Fruit fly (Drosophila melanogaster): ENCODE data around the gene Mtr4.
A peak's percentile ranks its signal among the peaks of the same experiment; 100 is the strongest.

Gene Mtr4

DNA sequence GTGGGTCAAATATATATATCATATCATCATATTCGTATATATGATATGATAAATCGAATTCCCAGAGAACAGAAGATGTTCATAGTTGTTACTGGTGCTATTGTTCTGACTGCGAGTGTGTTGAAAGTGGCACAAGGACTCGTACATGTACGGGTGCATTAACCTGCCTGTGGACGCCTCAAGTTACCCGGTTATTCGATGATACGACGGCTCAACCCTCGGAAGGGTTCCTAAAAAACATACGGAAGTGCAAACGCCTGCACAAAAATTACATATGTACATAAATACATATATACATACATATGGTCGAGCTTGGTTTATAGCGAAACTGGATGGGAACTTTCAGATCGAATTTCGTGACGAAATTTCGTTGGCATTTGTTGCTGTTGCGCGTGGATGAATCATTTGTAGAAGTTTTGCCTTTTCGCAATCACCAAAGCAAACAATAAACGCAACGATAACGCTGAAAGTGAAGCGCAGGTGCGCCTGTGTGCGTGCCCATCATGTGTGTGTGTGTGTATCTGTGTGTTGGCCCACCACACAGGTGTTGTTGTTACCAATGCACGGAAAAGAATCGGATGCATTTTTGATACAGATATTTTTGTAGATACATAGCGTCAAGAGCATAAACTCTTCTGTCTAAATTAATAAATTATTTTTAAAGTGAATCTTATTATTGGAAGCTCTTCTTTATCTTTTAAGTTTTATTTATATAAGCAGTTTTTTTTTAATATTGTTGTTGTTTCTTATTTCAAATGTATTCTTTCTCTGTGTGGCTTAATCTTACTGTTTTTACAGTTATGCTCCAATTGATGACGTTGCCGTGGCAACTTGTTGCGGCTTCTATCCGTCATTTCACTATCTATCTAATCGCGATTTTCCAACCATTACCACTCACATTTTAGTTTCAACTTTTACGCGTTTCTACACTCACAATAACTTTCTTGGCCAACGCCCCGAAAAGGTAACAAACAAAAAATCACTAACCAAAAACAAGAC, 9.6 kb downstream of the Mtr4 start (continued):
- TF ChIP-seq nerfin-2 (GFP tag; IDR thresholded peaks at IDR 0.05; ENCODE audit: partially characterized antibody) (no peak), CG6272 (GFP tag; IDR thresholded peaks at IDR 0.05) (peak; percentile 55), CG34224 (GFP tag; IDR thresholded peaks at IDR 0.05; ENCODE audit: partially characterized antibody) (no peak), sima (GFP tag; optimal IDR thresholded peaks at IDR 0.05) (no peak), Optix (GFP tag; IDR thresholded peaks at IDR 0.05) (peak; percentile 45; the same call in 1 of the 3 replicates), chinmo (GFP tag; IDR thresholded peaks at IDR 0.05; ENCODE audit: partially characterized antibody) (0 out of 4 replicates have a peak, but pooled peaks have one; percentile 45), B-H1 (GFP tag; IDR thresholded peaks at IDR 0.05) (peak; percentile 75), CG6683 (GFP tag; optimal IDR thresholded peaks at IDR 0.05) (peak; percentile 41), Hmx (GFP tag; optimal IDR thresholded peaks at IDR 0.05) (no peak), CG4707 (GFP tag; optimal IDR thresholded peaks at IDR 0.05) (peak; percentile 16), prd (optimal IDR thresholded peaks at IDR 0.05) (no peak), prd (GFP tag; IDR thresholded peaks at IDR 0.05) (peak; percentile 85), CG3407 (GFP tag; optimal IDR thresholded peaks at IDR 0.05) (peak; percentile 72), CG12236 (GFP tag; optimal IDR thresholded peaks at IDR 0.05) (peak; percentile 9), tin (GFP tag; optimal IDR thresholded peaks at IDR 0.05) (peak; percentile 55), CG11085 (GFP tag; IDR thresholded peaks at IDR 0.05) (no peak), CG1647 (GFP tag; optimal IDR thresholded peaks at IDR 0.05) (peak; percentile 26), CG10274 (GFP tag; optimal IDR thresholded peaks at IDR 0.05) (no peak), CG7786 (GFP tag; optimal IDR thresholded peaks at IDR 0.05) (peak; percentile 2), Side (GFP tag; optimal IDR thresholded peaks at IDR 0.05) (no peak), pfk (GFP tag; optimal IDR thresholded peaks at IDR 0.05) (no peak), gfzf (GFP tag; optimal IDR thresholded peaks at IDR 0.05) (no peak), CG16815 (GFP tag; optimal IDR thresholded peaks at IDR 0.05) (peak; percentile 30), CG4820 (GFP tag; optimal IDR thresholded peaks at IDR 0.05) (peak; percentile 70), zf30C (GFP tag; optimal IDR thresholded peaks at IDR 0.05) (peak; percentile 91), MBD-R2 (GFP tag; IDR thresholded peaks at IDR 0.05) (no peak), da (GFP tag; optimal IDR thresholded peaks at IDR 0.05) (no peak), nom (GFP tag; optimal IDR thresholded peaks at IDR 0.05) (no peak), chn (GFP tag; optimal IDR thresholded peaks at IDR 0.05) (peak; percentile 24), lov (optimal IDR thresholded peaks at IDR 0.05) (no peak), lov (GFP tag; IDR thresholded peaks at IDR 0.05) (peak; percentile 60; the same call in 1 of the 3 replicates), org-1 (GFP tag; optimal IDR thresholded peaks at IDR 0.05) (peak; percentile 38), CG2199 (GFP tag; IDR thresholded peaks at IDR 0.05) (no peak), E2f2 (GFP tag; IDR thresholded peaks at IDR 0.05) (peak; percentile 46; the same call in 1 of the 2 replicates), CG13894 (tag; optimal IDR thresholded peaks at IDR 0.05) (no peak), CG12219 (GFP tag; optimal IDR thresholded peaks at IDR 0.05) (peak; percentile 43), Vsx1 (GFP tag; optimal IDR thresholded peaks at IDR 0.05) (no peak), salm (tag; optimal IDR thresholded peaks at IDR 0.05) (peak; percentile 33), CG17568 (GFP tag; optimal IDR thresholded peaks at IDR 0.05) (no peak), Jarid2 (GFP tag; optimal IDR thresholded peaks at IDR 0.05) (no peak), CG18262 (tag; optimal IDR thresholded peaks at IDR 0.05) (peak; percentile 87), Sin3A (optimal IDR thresholded peaks at IDR 0.05) (no peak), CG18599 (GFP tag; optimal IDR thresholded peaks at IDR 0.05) (peak; percentile 71), HLH54F (GFP tag; optimal IDR thresholded peaks at IDR 0.05) (no peak), CG12155 (GFP tag; optimal IDR thresholded peaks at IDR 0.05) (peak; percentile 53), CG6654 (GFP tag; optimal IDR thresholded peaks at IDR 0.05) (no peak), CG31388 (GFP tag; optimal IDR thresholded peaks at IDR 0.05) (peak; percentile 22), stwl (tag; optimal IDR thresholded peaks at IDR 0.05) (peak; percentile 8), CG17186 (GFP tag; optimal IDR thresholded peaks at IDR 0.05) (no peak)
